Worm (Caenorhabditis elegans) whole organism, L3 larva: ENCODE data around the gene F02C12.2.

ENCODE experiments used
- aly-2 ChIP-seq: fragments of 150-350 bp; optimal IDR thresholded peaks from 2 replicates; lab custom pipeline; 2014; ENCODE audit warnings: missing biosample characterization, missing genetic modification characterization
- ceh-9 ChIP-seq: sonication (generic microtip); optimal IDR thresholded peaks from 2 replicates; lab custom pipeline; 2018; ENCODE audit warnings: missing biosample characterization, missing genetic modification characterization
- daf-12 ChIP-seq: fragments of 150-350 bp; optimal IDR thresholded peaks from 2 replicates; lab custom pipeline; 2014; ENCODE audit warnings: missing biosample characterization, missing genetic modification reagents, missing genetic modification characterization
- fkh-10 ChIP-seq: sonication (generic microtip); optimal IDR thresholded peaks from 2 replicates; lab custom pipeline; 2017; ENCODE audit warnings: missing biosample characterization, missing genetic modification reagents, missing genetic modification characterization
- fos-1 ChIP-seq: fragments of 150-350 bp; optimal IDR thresholded peaks from 2 replicates; lab custom pipeline; 2014; ENCODE audit warnings: missing biosample characterization, missing genetic modification characterization
- lin-39 ChIP-seq: fragments of 150-350 bp; optimal IDR thresholded peaks from 2 replicates; lab custom pipeline; 2018; ENCODE audit warnings: missing biosample characterization, missing genetic modification reagents, missing genetic modification characterization
- mdl-1 ChIP-seq: fragments of 150-350 bp; optimal IDR thresholded peaks from 2 replicates; lab custom pipeline; 2014; ENCODE audit warnings: missing biosample characterization, missing genetic modification characterization
- nhr-12 ChIP-seq: fragments of 150-350 bp; optimal IDR thresholded peaks from 2 replicates; lab custom pipeline; 2014; ENCODE audit warnings: missing biosample characterization, missing genetic modification characterization
- nhr-77 ChIP-seq: fragments of 150-350 bp; optimal IDR thresholded peaks from 2 replicates; lab custom pipeline; 2014; ENCODE audit warnings: missing biosample characterization, missing genetic modification characterization
- pha-4 ChIP-seq: fragments of 150-350 bp; optimal IDR thresholded peaks from 2 replicates; lab custom pipeline; 2014; ENCODE audit warnings: missing biosample characterization, missing genetic modification reagents, missing genetic modification characterization
- snpc-4 ChIP-seq: fragments of 150-350 bp; optimal IDR thresholded peaks from 2 replicates; lab custom pipeline; 2014; ENCODE audit warnings: missing biosample characterization, missing genetic modification characterization
- unc-62 ChIP-seq: fragments of 150-350 bp; sonication (generic microtip); optimal IDR thresholded peaks from 4 replicates; lab custom pipeline; 2014; ENCODE audit warnings: missing biosample characterization, missing genetic modification reagents, missing genetic modification characterization

DNA sequence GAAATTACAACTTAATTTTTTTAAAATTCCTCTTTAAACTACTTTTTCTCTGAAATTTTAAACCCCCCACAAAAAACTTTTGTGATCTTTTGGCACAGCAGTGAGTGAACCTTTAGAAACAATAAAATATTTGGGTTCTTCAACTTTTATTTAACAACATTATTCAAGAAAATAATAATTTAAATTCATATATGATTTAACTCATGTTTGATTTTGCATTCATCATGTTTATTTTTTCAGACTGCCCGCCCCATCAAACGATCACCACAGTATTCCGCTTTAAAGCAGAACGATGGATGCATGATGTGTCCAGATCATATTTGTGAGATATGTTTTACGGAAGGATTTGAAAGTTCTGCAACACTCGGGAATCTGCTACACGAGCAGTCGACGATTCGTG is 47.3 kb upstream of the F02C12.2 start, which contains the start of gene set-8:
- no peak for TF ChIP-seq fkh-10
- no peak for TF ChIP-seq aly-2 (tag; lab: Kevin White, UChicago)
- no peak for TF ChIP-seq daf-12
- TF ChIP-seq lin-39 (tag; lab: Kevin White, UChicago) = no peak
- no peak for TF ChIP-seq unc-62
- no peak for TF ChIP-seq nhr-12 (tag; lab: Kevin White, UChicago)
- TF ChIP-seq fos-1 (tag; lab: Kevin White, UChicago) = no peak
- no peak for TF ChIP-seq nhr-77
- no peak for TF ChIP-seq ceh-9 (tag; lab: Kevin White, UChicago)
- TF ChIP-seq snpc-4 (tag; lab: Kevin White, UChicago) = no peak
- no peak for TF ChIP-seq pha-4 (tag; lab: Kevin White, UChicago)
- no peak for TF ChIP-seq mdl-1 (tag; lab: Kevin White, UChicago)
